Worm (Caenorhabditis elegans) whole organism, mixed stage, embryonic: Measurements from ENCODE around the gene nhr-18.
A peak's percentile ranks its signal among the peaks of the same experiment; 100 is the strongest.
"Not testable (repeated sequence)": the region's sequence is repeated elsewhere in the genome, so short reads cannot be mapped to it uniquely, and the experiment has no call there.

Source experiments
- M03D4.4 ChIP-seq: sonication (generic microtip); optimal IDR thresholded peaks from 2 replicates; lab custom pipeline; 2017; ENCODE audit warnings: mild to moderate bottlenecking, missing genetic modification characterization, missing compliant biosample characterization
- blmp-1 ChIP-seq: fragments of 150-350 bp; optimal IDR thresholded peaks from 2 replicates; lab custom pipeline; 2014; ENCODE audit warnings: missing biosample characterization, missing genetic modification characterization
- ceh-39 ChIP-seq: fragments of 150-350 bp; optimal IDR thresholded peaks from 2 replicates; lab custom pipeline; 2014; ENCODE audit warnings: missing biosample characterization, missing genetic modification characterization
- ceh-83 ChIP-seq: fragments of 200-800 bp; sonication (Bioruptor generic); optimal IDR thresholded peaks from 2 replicates; lab custom pipeline; 2018; ENCODE audit warnings: mild to moderate bottlenecking, missing genetic modification characterization, missing compliant biosample characterization
- ces-1 ChIP-seq: fragments of 150-350 bp; optimal IDR thresholded peaks from 2 replicates; lab custom pipeline; 2014; ENCODE audit warnings: missing biosample characterization, missing genetic modification reagents, missing genetic modification characterization
- cnd-1 ChIP-seq: fragments of 200-800 bp; sonication (Bioruptor generic); optimal IDR thresholded peaks from 2 replicates; lab custom pipeline; 2018; ENCODE audit warnings: mild to moderate bottlenecking, missing genetic modification characterization, missing compliant biosample characterization
- drap-1 ChIP-seq: fragments of 200-800 bp; sonication (Bioruptor generic); optimal IDR thresholded peaks from 3 replicates; lab custom pipeline; 2018; ENCODE audit warnings: mild to moderate bottlenecking, missing genetic modification characterization, missing compliant biosample characterization
- elt-1 ChIP-seq: sonication (generic microtip); optimal IDR thresholded peaks from 2 replicates; lab custom pipeline; 2017; ENCODE audit warnings: missing genetic modification characterization, mild to moderate bottlenecking, missing compliant biosample characterization, antibody characterized with exemption, moderate library complexity, borderline replicate concordance; ENCODE audit not compliant: insufficient read depth
- elt-3 ChIP-seq: fragments of 150-350 bp; optimal IDR thresholded peaks from 2 replicates; lab custom pipeline; 2014; ENCODE audit warnings: missing biosample characterization, missing genetic modification characterization
- flh-1 ChIP-seq: fragments of 200-800 bp; sonication (Bioruptor generic); optimal IDR thresholded peaks from 2 replicates; lab custom pipeline; 2018; ENCODE audit warnings: mild to moderate bottlenecking, missing genetic modification characterization, moderate library complexity, missing compliant biosample characterization
- ham-2 ChIP-seq: fragments of 200-800 bp; sonication (Bioruptor generic); optimal IDR thresholded peaks from 2 replicates; lab custom pipeline; 2018; ENCODE audit warnings: mild to moderate bottlenecking, missing genetic modification characterization, missing compliant biosample characterization
- hlh-1 ChIP-seq: fragments of 150-350 bp; optimal IDR thresholded peaks from 2 replicates; lab custom pipeline; 2014; ENCODE audit warnings: missing biosample characterization, missing genetic modification reagents, missing genetic modification characterization
- lin-13 ChIP-seq: fragments of 150-350 bp; optimal IDR thresholded peaks from 2 replicates; lab custom pipeline; 2014; ENCODE audit warnings: missing biosample characterization, missing genetic modification characterization
- mab-5 ChIP-seq: fragments of 150-350 bp; optimal IDR thresholded peaks from 2 replicates; lab custom pipeline; 2014; ENCODE audit warnings: missing biosample characterization, missing genetic modification characterization
- mep-1 ChIP-seq: fragments of 150-350 bp; optimal IDR thresholded peaks from 2 replicates; lab custom pipeline; 2017; ENCODE audit warnings: missing biosample characterization, missing genetic modification reagents, missing genetic modification characterization, inconsistent platforms
- mls-2 ChIP-seq: sonication (generic microtip); optimal IDR thresholded peaks from 2 replicates; lab custom pipeline; 2016; ENCODE audit warnings: mild to moderate bottlenecking, missing genetic modification characterization, moderate library complexity, missing compliant biosample characterization
- nhr-2 ChIP-seq: fragments of 150-350 bp; optimal IDR thresholded peaks from 2 replicates; lab custom pipeline; 2014; ENCODE audit warnings: missing biosample characterization, missing genetic modification characterization
- nhr-237 ChIP-seq: fragments of 150-350 bp; optimal IDR thresholded peaks from 2 replicates; lab custom pipeline; 2014; ENCODE audit warnings: missing biosample characterization, missing genetic modification characterization
- nhr-28 ChIP-seq: fragments of 150-350 bp; optimal IDR thresholded peaks from 2 replicates; lab custom pipeline; 2014; ENCODE audit warnings: missing biosample characterization, missing genetic modification characterization
- nhr-76 ChIP-seq: sonication (generic microtip); optimal IDR thresholded peaks from 2 replicates; lab custom pipeline; 2017; ENCODE audit warnings: missing biosample characterization, missing genetic modification characterization
- pha-4 ChIP-seq: fragments of 150-350 bp; optimal IDR thresholded peaks from 2 replicates; lab custom pipeline; 2018; ENCODE audit warnings: missing biosample characterization, missing genetic modification reagents, missing genetic modification characterization
- sem-2 ChIP-seq: fragments of 200-800 bp; sonication (Bioruptor generic); optimal IDR thresholded peaks from 2 replicates; lab custom pipeline; 2018; ENCODE audit warnings: mild to moderate bottlenecking, missing genetic modification characterization, missing compliant biosample characterization
- snpc-4 ChIP-seq: fragments of 150-350 bp; optimal IDR thresholded peaks from 2 replicates; lab custom pipeline; 2014; ENCODE audit warnings: missing biosample characterization, missing genetic modification characterization
- sptf-1 ChIP-seq: sonication (generic microtip); optimal IDR thresholded peaks from 2 replicates; lab custom pipeline; 2017; ENCODE audit warnings: mild to moderate bottlenecking, missing genetic modification characterization, moderate library complexity, missing compliant biosample characterization
- tbx-8 ChIP-seq: fragments of 200-800 bp; sonication (Bioruptor generic); optimal IDR thresholded peaks from 2 replicates; lab custom pipeline; 2018; ENCODE audit warnings: mild to moderate bottlenecking, missing genetic modification characterization, moderate library complexity, missing compliant biosample characterization
- unc-120 ChIP-seq: sonication (generic microtip); optimal IDR thresholded peaks from 2 replicates; lab custom pipeline; 2017; ENCODE audit warnings: missing genetic modification characterization, missing compliant biosample characterization; ENCODE audit not compliant: poor library complexity, severe bottlenecking
- unc-39 ChIP-seq: fragments of 150-350 bp; optimal IDR thresholded peaks from 2 replicates; lab custom pipeline; 2014; ENCODE audit warnings: missing biosample characterization, missing genetic modification characterization
- unc-62 ChIP-seq: fragments of 150-350 bp; optimal IDR thresholded peaks from 2 replicates; lab custom pipeline; 2014; ENCODE audit warnings: missing biosample characterization, missing genetic modification reagents, missing genetic modification characterization
- zip-8 ChIP-seq: fragments of 150-350 bp; optimal IDR thresholded peaks from 2 replicates; lab custom pipeline; 2014; ENCODE audit warnings: missing biosample characterization, missing genetic modification characterization

Gene nhr-18

DNA sequence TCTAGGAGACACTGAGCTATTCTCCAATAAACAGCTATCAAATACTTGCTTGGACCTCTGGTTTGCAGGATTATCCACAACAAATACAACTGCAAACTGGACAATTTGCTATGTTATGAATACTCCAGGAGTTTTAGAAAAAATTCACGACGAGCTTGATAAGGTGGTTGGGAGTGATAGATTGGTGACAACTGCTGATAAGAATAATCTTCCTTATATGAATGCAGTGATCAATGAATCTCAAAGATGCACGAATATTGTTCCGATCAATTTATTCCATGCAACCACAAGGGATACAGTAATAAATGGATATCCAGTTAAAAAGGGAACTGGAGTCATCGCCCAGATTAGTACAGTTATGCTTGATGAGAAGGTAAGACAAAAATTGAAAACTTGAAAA, 24.8 kb downstream of the nhr-18 start:
- TF ChIP-seq nhr-28 (no peak), cnd-1 (tag; lab: Kevin White, UChicago) (no peak), lin-13 (tag; lab: Kevin White, UChicago) (no peak), zip-8 (tag; lab: Kevin White, UChicago) (no peak), sptf-1 (tag; lab: Kevin White, UChicago) (no peak), flh-1 (GFP tag; lab: Kevin White, UChicago) (no peak), tbx-8 (no peak), ham-2 (no peak), snpc-4 (tag; lab: Kevin White, UChicago) (no peak), blmp-1 (tag; lab: Kevin White, UChicago) (no peak), drap-1 (GFP tag; lab: Kevin White, UChicago) (no peak), pha-4 (tag; lab: Kevin White, UChicago) (no peak), unc-39 (tag; lab: Kevin White, UChicago) (no peak), nhr-237 (tag; lab: Kevin White, UChicago) (no peak), hlh-1 (tag; lab: Kevin White, UChicago) (no peak), mep-1 (tag; lab: Kevin White, UChicago) (no peak), ceh-83 (GFP tag; lab: Kevin White, UChicago) (no peak), elt-1 (tag; lab: Kevin White, UChicago) (no peak), nhr-76 (no peak)

DNA sequence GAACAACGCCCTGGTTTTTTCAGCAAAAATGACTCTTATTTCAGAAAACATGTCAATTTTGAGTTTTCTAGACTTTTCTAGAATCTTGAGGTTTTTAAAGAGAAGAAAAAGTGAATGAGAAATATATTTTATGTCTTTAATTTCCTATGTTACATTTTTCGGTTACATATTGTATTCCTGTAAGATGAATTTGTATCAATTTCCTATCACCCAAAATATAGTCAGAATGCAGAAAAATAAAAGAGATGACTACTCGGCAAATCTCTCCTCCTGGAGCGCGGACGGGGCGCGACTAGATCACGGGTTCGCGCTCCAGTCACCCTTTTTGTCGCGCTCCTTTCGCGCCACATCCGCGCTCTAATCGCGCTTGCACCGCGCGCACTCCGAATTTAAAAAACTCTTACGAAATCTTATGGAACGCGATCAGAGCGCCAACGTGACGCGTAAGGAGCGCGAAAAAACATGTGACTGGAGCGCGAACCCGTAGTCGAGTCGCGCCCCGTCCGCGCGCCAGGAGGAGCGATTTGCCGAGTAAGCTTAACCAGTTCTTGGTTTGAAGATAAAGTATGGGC, 27.6 kb downstream of the nhr-18 start, which contains the start of gene str-253:
str-253 (minus strand) TSS at position 51 of the 572 bp plus-strand sequence.
- TF ChIP-seq M03D4.4 (tag; lab: Kevin White, UChicago), result no peak
- TF ChIP-seq elt-1 (tag; lab: Kevin White, UChicago), result no peak
- TF ChIP-seq blmp-1 (tag; lab: Kevin White, UChicago), result no peak
- no peak for TF ChIP-seq ces-1 (GFP tag; lab: Kevin White, UChicago)
- no peak for TF ChIP-seq nhr-76
- no peak for TF ChIP-seq drap-1 (GFP tag; lab: Kevin White, UChicago)
- no peak for TF ChIP-seq mab-5 (tag; lab: Kevin White, UChicago)
- TF ChIP-seq unc-62 (GFP tag; lab: Kevin White, UChicago), result no peak
- no peak for TF ChIP-seq mls-2
- no peak for TF ChIP-seq ceh-39 (tag; lab: Kevin White, UChicago)
- TF ChIP-seq hlh-1 (tag; lab: Kevin White, UChicago), result no peak

ce11 chrV:2255191-2255590, 28.2 kb downstream of the nhr-18 start, which contains the start of gene F41B5.1:
Gene F41B5.1 (plus strand): TSS chrV:2255533.
- not testable (repeated sequence) for TF ChIP-seq mep-1 (tag; lab: Kevin White, UChicago); ceh-39 (tag; lab: Kevin White, UChicago); sem-2 (GFP tag; lab: Kevin White, UChicago)
- TF ChIP-seq, all 35 proteins: peak for 0; not testable (repeated sequence) for 35

- TF ChIP-seq elt-3 (no peak), nhr-2 (tag; lab: Kevin White, UChicago) (no peak), ceh-83 (GFP tag; lab: Kevin White, UChicago) (no peak), unc-62 (GFP tag; lab: Kevin White, UChicago) (no peak), hlh-1 (tag; lab: Kevin White, UChicago) (no peak), pha-4 (tag; lab: Kevin White, UChicago) (peak; percentile 75)
Observed at ce11 chrV:2259750-2260149, 32.7 kb downstream of the nhr-18 start, which contains the start of gene nhr-182. Gene nhr-182 (minus strand): TSS chrV:2259927.

ce11 chrV:2260660-2261059, 33.7 kb downstream of the nhr-18 start, which contains the start of gene F41B5.12:
Gene F41B5.12 (plus strand): TSS chrV:2260960.
- TF ChIP-seq ceh-83 (GFP tag; lab: Kevin White, UChicago) (no peak), unc-62 (GFP tag; lab: Kevin White, UChicago) (no peak), pha-4 (tag; lab: Kevin White, UChicago) (no peak), blmp-1 (tag; lab: Kevin White, UChicago) (no peak), unc-120 (tag; lab: Kevin White, UChicago) (no peak)
